Worm (Caenorhabditis elegans) whole organism, L2 larva: ENCODE results near the gene T28H10.2.

Experiments
- nhr-6 ChIP-seq: fragments of 150-350 bp; optimal IDR thresholded peaks from 2 replicates; lab custom pipeline; 2014; ENCODE audit warnings: missing biosample characterization, missing genetic modification characterization
- ztf-11 ChIP-seq: sonication (generic microtip); optimal IDR thresholded peaks from 2 replicates; lab custom pipeline; 2017; ENCODE audit warnings: missing biosample characterization, missing genetic modification characterization

DNA sequence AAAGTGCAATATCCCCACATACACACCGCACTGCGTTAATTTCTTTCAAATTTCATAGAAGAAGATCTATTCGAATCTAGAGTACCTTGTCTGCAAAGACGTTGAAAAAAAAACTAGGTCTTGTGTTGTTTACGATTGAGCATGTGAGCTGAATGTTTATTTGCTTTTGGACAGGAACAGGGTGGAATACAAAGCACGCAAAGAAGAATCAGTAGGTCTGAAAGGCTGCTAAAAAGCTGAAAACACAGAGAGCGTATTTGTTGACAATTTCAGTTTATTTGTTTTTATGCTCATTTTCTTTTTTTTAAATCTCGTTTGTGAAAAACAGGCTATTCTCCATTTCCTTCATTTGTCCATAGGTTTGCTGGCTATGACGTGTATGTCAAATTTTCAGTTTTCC, 22.2 kb upstream of the T28H10.2 start:
- TF ChIP-seq ztf-11: no peak
- TF ChIP-seq nhr-6: no peak
